Fruit fly (Drosophila melanogaster): ENCODE measurements around the gene CG32813.
A peak's percentile ranks its signal among the peaks of the same experiment; 100 is the strongest.

The CG32813 gene

dm6 chrX:1379692-1380349 lies 893 bp upstream of the CG32813 start:
- TF ChIP-seq CG17801 (GFP tag; optimal IDR thresholded peaks at IDR 0.05; ENCODE audit: partially characterized antibody): no peak

- no peak for TF ChIP-seq CG17801 (GFP tag; optimal IDR thresholded peaks at IDR 0.05; ENCODE audit: partially characterized antibody)
Measured at dm6 chrX:1381413-1381991, 788 bp downstream of the CG32813 start.

dm6 chrX:1382489-1382888 lies 1.8 kb downstream of the CG32813 start:
- TF ChIP-seq CG17801 (GFP tag; optimal IDR thresholded peaks at IDR 0.05; ENCODE audit: partially characterized antibody): no peak

- TF ChIP-seq CG17801 (GFP tag; optimal IDR thresholded peaks at IDR 0.05; ENCODE audit: partially characterized antibody): no peak
Measured at dm6 chrX:1384232-1384631, 3.5 kb downstream of the CG32813 start.

- TF ChIP-seq CG17801 (GFP tag; optimal IDR thresholded peaks at IDR 0.05; ENCODE audit: partially characterized antibody): no peak
Measured at dm6 chrX:1387149-1387752, 6.5 kb downstream of the CG32813 start.

dm6 chrX:1388148-1388703 lies 7.5 kb downstream of the CG32813 start:
- no peak for TF ChIP-seq CG17801 (GFP tag; optimal IDR thresholded peaks at IDR 0.05; ENCODE audit: partially characterized antibody)

dm6 chrX:1392875-1393274 lies 12.2 kb downstream of the CG32813 start, which contains the start of gene Rilpl:
Rilpl (plus strand) TSS chrX:1393054.
- TF ChIP-seq CG17801 (GFP tag; optimal IDR thresholded peaks at IDR 0.05; ENCODE audit: partially characterized antibody): peak; percentile 58

- no peak for TF ChIP-seq CG17801 (GFP tag; optimal IDR thresholded peaks at IDR 0.05; ENCODE audit: partially characterized antibody)
Measured at dm6 chrX:1397649-1398454, 17.1 kb downstream of the CG32813 start.

- no peak for TF ChIP-seq CG17801 (GFP tag; optimal IDR thresholded peaks at IDR 0.05; ENCODE audit: partially characterized antibody)
Measured at dm6 chrX:1398455-1399055, 17.8 kb downstream of the CG32813 start.

- TF ChIP-seq CG17801 (GFP tag; optimal IDR thresholded peaks at IDR 0.05; ENCODE audit: partially characterized antibody): no peak
Measured at dm6 chrX:1399056-1400003, 18.6 kb downstream of the CG32813 start.

dm6 chrX:1405012-1405411 lies 24.3 kb downstream of the CG32813 start:
- TF ChIP-seq CG17801 (GFP tag; optimal IDR thresholded peaks at IDR 0.05; ENCODE audit: partially characterized antibody): no peak

dm6 chrX:1405779-1406178 lies 25.1 kb downstream of the CG32813 start:
- no peak for TF ChIP-seq CG17801 (GFP tag; optimal IDR thresholded peaks at IDR 0.05; ENCODE audit: partially characterized antibody)

dm6 chrX:1407683-1408082 lies 27.0 kb downstream of the CG32813 start:
- TF ChIP-seq CG17801 (GFP tag; optimal IDR thresholded peaks at IDR 0.05; ENCODE audit: partially characterized antibody): no peak

dm6 chrX:1408964-1409363 lies 28.2 kb downstream of the CG32813 start, which contains the start of gene futsch:
futsch (plus strand) TSS chrX:1409069.
- no peak for TF ChIP-seq CG17801 (GFP tag; optimal IDR thresholded peaks at IDR 0.05; ENCODE audit: partially characterized antibody)
